Worm (Caenorhabditis elegans) whole organism, L3 larva: ENCODE results near the gene mans-2.

Source experiments
- R02D3.7 ChIP-seq: fragments of 150-350 bp; optimal IDR thresholded peaks from 2 replicates; lab custom pipeline; 2014; ENCODE audit warnings: missing biosample characterization, missing genetic modification characterization
- ZK546.5 ChIP-seq: sonication (generic microtip); optimal IDR thresholded peaks from 2 replicates; lab custom pipeline; 2017; ENCODE audit warnings: missing biosample characterization, missing genetic modification characterization
- aly-2 ChIP-seq: fragments of 150-350 bp; optimal IDR thresholded peaks from 2 replicates; lab custom pipeline; 2014; ENCODE audit warnings: missing biosample characterization, missing genetic modification characterization
- ama-1 ChIP-seq: fragments of 150-350 bp; optimal IDR thresholded peaks from 2 replicates; lab custom pipeline; 2018
- ceh-16 ChIP-seq: sonication (generic microtip); optimal IDR thresholded peaks from 2 replicates; lab custom pipeline; 2017; ENCODE audit warnings: missing biosample characterization, missing genetic modification characterization
- ceh-28 ChIP-seq: fragments of 150-350 bp; optimal IDR thresholded peaks from 2 replicates; lab custom pipeline; 2014; ENCODE audit warnings: missing biosample characterization, missing genetic modification reagents, missing genetic modification characterization
- ceh-82 ChIP-seq: fragments of 150-350 bp; optimal IDR thresholded peaks from 2 replicates; lab custom pipeline; 2014; ENCODE audit warnings: missing biosample characterization, missing genetic modification characterization
- ceh-9 ChIP-seq: sonication (generic microtip); optimal IDR thresholded peaks from 2 replicates; lab custom pipeline; 2018; ENCODE audit warnings: missing biosample characterization, missing genetic modification characterization
- daf-12 ChIP-seq: fragments of 150-350 bp; optimal IDR thresholded peaks from 2 replicates; lab custom pipeline; 2014; ENCODE audit warnings: missing biosample characterization, missing genetic modification reagents, missing genetic modification characterization
- egl-27 ChIP-seq: sonication (generic microtip); optimal IDR thresholded peaks from 4 replicates; lab custom pipeline; 2017; ENCODE audit warnings: missing biosample characterization, missing genetic modification reagents, missing genetic modification characterization
- egl-5 ChIP-seq: fragments of 150-350 bp; optimal IDR thresholded peaks from 2 replicates; lab custom pipeline; 2017; ENCODE audit warnings: missing biosample characterization, missing genetic modification reagents, missing genetic modification characterization, inconsistent platforms
- elt-1 ChIP-seq: fragments of 150-350 bp; optimal IDR thresholded peaks from 2 replicates; lab custom pipeline; 2014; ENCODE audit warnings: missing biosample characterization, missing genetic modification characterization
- elt-2 ChIP-seq: sonication (generic microtip); optimal IDR thresholded peaks from 2 replicates; lab custom pipeline; 2016; ENCODE audit warnings: missing genetic modification reagents, mild to moderate bottlenecking, missing genetic modification characterization, missing compliant biosample characterization
- elt-3 ChIP-seq, 3 experiments: fragments of 150-350 bp in 1 of 3; sonication (generic microtip) in 2 of 3; optimal IDR thresholded peaks; 2 replicates in 2 of 3; 4 replicates in 1 of 3; lab custom pipeline; 2014 to 2017; ENCODE audit warnings: missing biosample characterization in 3 of 3, missing genetic modification characterization in 3 of 3
- eor-1 ChIP-seq, 2 experiments: fragments of 150-350 bp; optimal IDR thresholded peaks; 2 replicates each; lab custom pipeline; 2014 to 2018; ENCODE audit warnings: missing biosample characterization in 2 of 2, missing genetic modification characterization in 2 of 2
- fkh-10 ChIP-seq: sonication (generic microtip); optimal IDR thresholded peaks from 2 replicates; lab custom pipeline; 2017; ENCODE audit warnings: missing biosample characterization, missing genetic modification reagents, missing genetic modification characterization
- fkh-2 ChIP-seq: fragments of 150-350 bp; optimal IDR thresholded peaks from 2 replicates; lab custom pipeline; 2014; ENCODE audit warnings: missing biosample characterization, missing genetic modification reagents, missing genetic modification characterization
- fos-1 ChIP-seq: fragments of 150-350 bp; optimal IDR thresholded peaks from 2 replicates; lab custom pipeline; 2014; ENCODE audit warnings: missing biosample characterization, missing genetic modification characterization
- hmg-11 ChIP-seq: sonication (generic microtip); optimal IDR thresholded peaks from 2 replicates; lab custom pipeline; 2016; ENCODE audit warnings: missing genetic modification characterization, missing compliant biosample characterization
- jun-1 ChIP-seq: fragments of 150-350 bp; optimal IDR thresholded peaks from 2 replicates; lab custom pipeline; 2014; ENCODE audit warnings: missing biosample characterization, missing genetic modification reagents, missing genetic modification characterization
- lin-15B ChIP-seq: fragments of 150-350 bp; optimal IDR thresholded peaks from 2 replicates; lab custom pipeline; 2014; ENCODE audit warnings: missing biosample characterization, missing genetic modification characterization
- lin-39 ChIP-seq: fragments of 150-350 bp; optimal IDR thresholded peaks from 2 replicates; lab custom pipeline; 2018; ENCODE audit warnings: missing biosample characterization, missing genetic modification reagents, missing genetic modification characterization
- lsy-12 ChIP-seq: sonication (generic microtip); optimal IDR thresholded peaks from 2 replicates; lab custom pipeline; 2016; ENCODE audit warnings: mild to moderate bottlenecking, missing genetic modification characterization, missing compliant biosample characterization
- mdl-1 ChIP-seq: fragments of 150-350 bp; optimal IDR thresholded peaks from 2 replicates; lab custom pipeline; 2014; ENCODE audit warnings: missing biosample characterization, missing genetic modification characterization
- mml-1 ChIP-seq: fragments of 150-350 bp; sonication (generic microtip); optimal IDR thresholded peaks from 3 replicates; lab custom pipeline; 2014; ENCODE audit warnings: missing biosample characterization, missing genetic modification characterization
- nfya-1 ChIP-seq: sonication (generic microtip); optimal IDR thresholded peaks from 2 replicates; lab custom pipeline; 2017; ENCODE audit warnings: missing genetic modification characterization, mild to moderate bottlenecking, missing compliant biosample characterization, antibody characterized with exemption, moderate library complexity; ENCODE audit not compliant: insufficient read depth
- nhr-11 ChIP-seq: fragments of 150-350 bp; optimal IDR thresholded peaks from 2 replicates; lab custom pipeline; 2014; ENCODE audit warnings: missing biosample characterization, missing genetic modification characterization
- nhr-12 ChIP-seq: fragments of 150-350 bp; optimal IDR thresholded peaks from 2 replicates; lab custom pipeline; 2014; ENCODE audit warnings: missing biosample characterization, missing genetic modification characterization
- nhr-23 ChIP-seq: fragments of 150-350 bp; optimal IDR thresholded peaks from 2 replicates; lab custom pipeline; 2014; ENCODE audit warnings: missing biosample characterization, missing genetic modification reagents, missing genetic modification characterization
- nhr-237 ChIP-seq: fragments of 150-350 bp; optimal IDR thresholded peaks from 2 replicates; lab custom pipeline; 2014; ENCODE audit warnings: missing biosample characterization, missing genetic modification characterization
- nhr-25 ChIP-seq: sonication (generic microtip); optimal IDR thresholded peaks from 2 replicates; lab custom pipeline; 2017; ENCODE audit warnings: missing biosample characterization, missing genetic modification characterization
- nhr-28 ChIP-seq: fragments of 150-350 bp; optimal IDR thresholded peaks from 2 replicates; lab custom pipeline; 2014; ENCODE audit warnings: missing biosample characterization, missing genetic modification characterization
- nhr-43 ChIP-seq: sonication (generic microtip); optimal IDR thresholded peaks from 2 replicates; lab custom pipeline; 2016; ENCODE audit warnings: mild to moderate bottlenecking, missing genetic modification characterization, missing compliant biosample characterization; ENCODE audit not compliant: poor library complexity, severe bottlenecking
- nhr-67 ChIP-seq: fragments of 150-350 bp; optimal IDR thresholded peaks from 2 replicates; lab custom pipeline; 2014; ENCODE audit warnings: missing biosample characterization, missing genetic modification characterization
- nhr-76 ChIP-seq: fragments of 150-350 bp; sonication (generic microtip); optimal IDR thresholded peaks from 5 replicates; lab custom pipeline; 2014; ENCODE audit warnings: missing biosample characterization, missing genetic modification characterization
- nhr-77 ChIP-seq: fragments of 150-350 bp; optimal IDR thresholded peaks from 2 replicates; lab custom pipeline; 2014; ENCODE audit warnings: missing biosample characterization, missing genetic modification characterization
- pha-4 ChIP-seq: fragments of 150-350 bp; optimal IDR thresholded peaks from 2 replicates; lab custom pipeline; 2014; ENCODE audit warnings: missing biosample characterization, missing genetic modification reagents, missing genetic modification characterization
- pqm-1 ChIP-seq: fragments of 150-350 bp; optimal IDR thresholded peaks from 2 replicates; lab custom pipeline; 2017; ENCODE audit warnings: missing biosample characterization, missing genetic modification characterization, inconsistent platforms
- sea-2 ChIP-seq: fragments of 150-350 bp; sonication (generic microtip); optimal IDR thresholded peaks from 4 replicates; lab custom pipeline; 2014; ENCODE audit warnings: missing biosample characterization, missing genetic modification reagents, missing genetic modification characterization
- skn-1 ChIP-seq: fragments of 150-350 bp; optimal IDR thresholded peaks from 2 replicates; lab custom pipeline; 2014; ENCODE audit warnings: missing biosample characterization, missing genetic modification characterization
- snpc-4 ChIP-seq: fragments of 150-350 bp; optimal IDR thresholded peaks from 2 replicates; lab custom pipeline; 2014; ENCODE audit warnings: missing biosample characterization, missing genetic modification characterization
- tbx-2 ChIP-seq: sonication (generic microtip); optimal IDR thresholded peaks from 2 replicates; lab custom pipeline; 2016; ENCODE audit warnings: mild to moderate bottlenecking, missing genetic modification characterization, missing compliant biosample characterization
- unc-39 ChIP-seq: sonication (generic microtip); optimal IDR thresholded peaks from 4 replicates; lab custom pipeline; 2017; ENCODE audit warnings: missing biosample characterization, missing genetic modification characterization
- unc-62 ChIP-seq: fragments of 150-350 bp; sonication (generic microtip); optimal IDR thresholded peaks from 4 replicates; lab custom pipeline; 2014; ENCODE audit warnings: missing biosample characterization, missing genetic modification reagents, missing genetic modification characterization
- zag-1 ChIP-seq: fragments of 150-350 bp; optimal IDR thresholded peaks from 2 replicates; lab custom pipeline; 2014; ENCODE audit warnings: missing biosample characterization, missing genetic modification characterization
- ztf-11 ChIP-seq: fragments of 150-350 bp; optimal IDR thresholded peaks from 2 replicates; lab custom pipeline; 2014; ENCODE audit warnings: missing biosample characterization, missing genetic modification characterization
- ztf-4 ChIP-seq: fragments of 150-350 bp; optimal IDR thresholded peaks from 2 replicates; lab custom pipeline; 2014; ENCODE audit warnings: missing biosample characterization, missing genetic modification characterization

mans-2 gene

DNA sequence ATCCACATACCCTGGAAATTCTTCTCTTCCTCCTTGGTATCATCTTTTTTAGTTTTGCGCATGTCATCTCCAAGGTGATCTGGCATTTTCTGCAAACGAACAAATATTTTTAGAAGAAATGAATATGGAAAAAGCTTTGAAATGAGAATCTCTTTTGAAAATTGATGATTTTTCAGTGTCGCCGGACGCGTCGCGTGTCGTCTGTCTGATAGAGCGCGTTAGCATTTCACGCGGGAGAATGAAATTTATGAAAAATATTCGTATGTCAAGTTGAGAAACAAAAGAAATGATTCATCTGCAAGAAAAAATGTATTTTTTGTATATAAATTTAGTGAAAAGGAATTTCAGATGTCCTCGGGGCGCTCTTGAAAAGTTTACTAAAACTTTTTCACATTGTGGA is 3.0 kb downstream of the mans-2 start, which contains the start of gene rpt-1 (continued):
- TF ChIP-seq daf-12 (tag; lab: Kevin White, UChicago) = no peak
- peak; percentile 29 for TF ChIP-seq elt-2
- TF ChIP-seq pqm-1 (tag; lab: Kevin White, UChicago) = no peak
- TF ChIP-seq nhr-12 = no peak
- no peak for TF ChIP-seq ztf-11 (tag; lab: Kevin White, UChicago)
- TF ChIP-seq pha-4 (tag; lab: Kevin White, UChicago) = peak; percentile 89
- no peak for TF ChIP-seq mml-1
- TF ChIP-seq nhr-25 = peak; percentile 70
- TF ChIP-seq skn-1 (tag; lab: Kevin White, UChicago) = peak; percentile 98
- TF ChIP-seq fkh-10 = no peak
- peak; percentile 90 for TF ChIP-seq snpc-4 (tag; lab: Kevin White, UChicago)
- TF ChIP-seq ZK546.5 = no peak
- TF ChIP-seq R02D3.7 (tag; lab: Kevin White, UChicago) = peak; percentile 3
- no peak for TF ChIP-seq sea-2

- no peak for TF ChIP-seq nhr-67 (tag; lab: Kevin White, UChicago)
- TF ChIP-seq tbx-2 = peak; percentile 79
- no peak for TF ChIP-seq egl-27 (tag; lab: Kevin White, UChicago)
- TF ChIP-seq aly-2 (tag; lab: Kevin White, UChicago) = peak; percentile 63
- peak; percentile 89 for TF ChIP-seq pqm-1 (tag; lab: Kevin White, UChicago)
- peak; percentile 40 for TF ChIP-seq unc-62
- peak; percentile 86 for TF ChIP-seq R02D3.7 (tag; lab: Kevin White, UChicago)
- no peak for TF ChIP-seq ztf-11 (tag; lab: Kevin White, UChicago)
- peak; percentile 76 for TF ChIP-seq elt-2
- TF ChIP-seq egl-5 (tag; lab: Kevin White, UChicago) = peak; percentile 84
- peak; percentile 83 for TF ChIP-seq hmg-11 (tag; lab: Kevin White, UChicago)
- no peak for TF ChIP-seq unc-39 (tag; lab: Kevin White, UChicago)
- TF ChIP-seq nhr-12 = no peak
- TF ChIP-seq nhr-43 = peak; percentile 90
- TF ChIP-seq nhr-237 (tag; lab: Kevin White, UChicago) = no peak
- peak; percentile 95 for TF ChIP-seq nhr-25
- peak; percentile 87 for TF ChIP-seq skn-1 (tag; lab: Kevin White, UChicago)
- TF ChIP-seq nhr-11 (tag; lab: Kevin White, UChicago) = peak; percentile 70
- peak; percentile 100 for TF ChIP-seq snpc-4 (tag; lab: Kevin White, UChicago)
- no peak for TF ChIP-seq ceh-9 (tag; lab: Kevin White, UChicago)
- no peak for TF ChIP-seq nhr-28 (tag; lab: Kevin White, UChicago)
- peak; percentile 92 for TF ChIP-seq jun-1 (tag; lab: Kevin White, UChicago)
- TF ChIP-seq ceh-82 (tag; lab: Kevin White, UChicago) = peak; percentile 90
- TF ChIP-seq fos-1 = peak; percentile 74
- TF ChIP-seq sea-2 = no peak
- TF ChIP-seq elt-3 (tag; optimal IDR thresholded peaks at IDR 0.05; lab: Kevin White, UChicago) = peak in 1 of 3 experiments; percentile 83
- peak; percentile 88 for TF ChIP-seq pha-4 (tag; lab: Kevin White, UChicago)
- no peak for TF ChIP-seq elt-1 (tag; lab: Kevin White, UChicago)
- TF ChIP-seq ceh-28 (tag; lab: Kevin White, UChicago) = peak; percentile 81
- peak; percentile 92 for TF ChIP-seq lin-15B (tag; lab: Kevin White, UChicago)
- TF ChIP-seq zag-1 (tag; lab: Kevin White, UChicago) = no peak
- peak; percentile 41 for TF ChIP-seq ceh-16 (tag; lab: Kevin White, UChicago)
- TF ChIP-seq daf-12 (tag; lab: Kevin White, UChicago) = no peak
- TF ChIP-seq ztf-4 (tag; lab: Kevin White, UChicago) = peak; percentile 39
- TF ChIP-seq fkh-10 = peak; percentile 56
- TF ChIP-seq eor-1 (tag; optimal IDR thresholded peaks at IDR 0.05; lab: Kevin White, UChicago) = no peak
- peak; percentile 98 for TF ChIP-seq ama-1 (lab: Kevin White, UChicago)
- TF ChIP-seq nhr-23 = peak; percentile 94
- peak; percentile 97 for TF ChIP-seq lin-39 (tag; lab: Kevin White, UChicago)
- no peak for TF ChIP-seq ZK546.5
- peak; percentile 26 for TF ChIP-seq nhr-76
- TF ChIP-seq nhr-77 = peak; percentile 88
- TF ChIP-seq mml-1 = no peak
- TF ChIP-seq fkh-2 (tag; lab: Kevin White, UChicago) = no peak
- TF ChIP-seq mdl-1 (tag; lab: Kevin White, UChicago) = peak; percentile 9
- peak; percentile 96 for TF ChIP-seq nfya-1 (tag; lab: Kevin White, UChicago)
- TF ChIP-seq lsy-12 (tag; lab: Kevin White, UChicago) = peak; percentile 92
Measured at ce11 chrV:11979673-11980561, 5.4 kb downstream of the mans-2 start, which contains the start of gene snr-4. TSS of gene snr-4 (minus strand) at chrV:11979723.
